Fruit fly (Drosophila melanogaster) whole organism, pupa: ENCODE data around the gene Prestin.

Source experiments
- CG10348 ChIP-seq: fragments of 200-800 bp; sonication (Bioruptor generic); IDR thresholded peaks from 2 replicates; pipeline ENCODE4 v1.3.6; 2022; ENCODE audit warnings: missing biosample characterization, missing genetic modification characterization
- CG12605 ChIP-seq: fragments of 200-800 bp; sonication (Bioruptor generic); IDR thresholded peaks from 2 replicates; pipeline ENCODE4 v1.3.6; 2022; ENCODE audit warnings: missing biosample characterization, missing genetic modification characterization
- CG13204 ChIP-seq: fragments of 200-800 bp; sonication (Bioruptor generic); optimal IDR thresholded peaks from 2 replicates; lab custom pipeline; 2018; ENCODE audit warnings: missing biosample characterization, mild to moderate bottlenecking, missing genetic modification characterization, moderate library complexity
- CG14655 ChIP-seq: fragments of 200-800 bp; sonication (Bioruptor generic); optimal IDR thresholded peaks from 3 replicates; lab custom pipeline; 2017; ENCODE audit warnings: mild to moderate bottlenecking, missing biosample characterization, missing genetic modification reagents, missing genetic modification characterization
- CG17806 ChIP-seq: fragments of 200-800 bp; sonication (Bioruptor generic); optimal IDR thresholded peaks from 2 replicates; lab custom pipeline; 2018; ENCODE audit warnings: missing biosample characterization, mild to moderate bottlenecking, missing genetic modification characterization, moderate library complexity
- CG34367 ChIP-seq: fragments of 200-800 bp; sonication (Bioruptor generic); optimal IDR thresholded peaks from 2 replicates; lab custom pipeline; 2018; ENCODE audit warnings: missing biosample characterization, mild to moderate bottlenecking, missing genetic modification characterization
- CG4496 ChIP-seq: fragments of 200-800 bp; sonication (Bioruptor generic); IDR thresholded peaks from 3 replicates; pipeline ENCODE4 v1.3.6; 2022; ENCODE audit warnings: missing biosample characterization, missing genetic modification characterization
- CG8301 ChIP-seq: fragments of 200-800 bp; sonication (Bioruptor generic); optimal IDR thresholded peaks from 2 replicates; lab custom pipeline; 2018; ENCODE audit warnings: missing biosample characterization, mild to moderate bottlenecking, missing genetic modification characterization
- CG9948 ChIP-seq: fragments of 200-800 bp; sonication (Bioruptor generic); optimal IDR thresholded peaks from 2 replicates; lab custom pipeline; 2018; ENCODE audit warnings: missing biosample characterization, mild to moderate bottlenecking, missing genetic modification characterization, moderate library complexity
- D1 ChIP-seq: fragments of 200-800 bp; sonication (Bioruptor generic); optimal IDR thresholded peaks from 2 replicates; lab custom pipeline; 2018; ENCODE audit warnings: missing biosample characterization, mild to moderate bottlenecking, missing genetic modification characterization, moderate library complexity
- Pif1B ChIP-seq: fragments of 200-800 bp; sonication (Bioruptor generic); optimal IDR thresholded peaks from 3 replicates; lab custom pipeline; 2016; ENCODE audit warnings: missing biosample characterization, missing genetic modification characterization
- Snoo ChIP-seq: fragments of 200-800 bp; sonication (Bioruptor generic); optimal IDR thresholded peaks from 3 replicates; lab custom pipeline; 2017; ENCODE audit warnings: missing biosample characterization, mild to moderate bottlenecking, missing genetic modification characterization, inconsistent platforms
- gl ChIP-seq: fragments of 200-800 bp; sonication (Bioruptor generic); optimal IDR thresholded peaks from 2 replicates; lab custom pipeline; 2018; ENCODE audit warnings: missing biosample characterization, mild to moderate bottlenecking, missing genetic modification characterization

DNA sequence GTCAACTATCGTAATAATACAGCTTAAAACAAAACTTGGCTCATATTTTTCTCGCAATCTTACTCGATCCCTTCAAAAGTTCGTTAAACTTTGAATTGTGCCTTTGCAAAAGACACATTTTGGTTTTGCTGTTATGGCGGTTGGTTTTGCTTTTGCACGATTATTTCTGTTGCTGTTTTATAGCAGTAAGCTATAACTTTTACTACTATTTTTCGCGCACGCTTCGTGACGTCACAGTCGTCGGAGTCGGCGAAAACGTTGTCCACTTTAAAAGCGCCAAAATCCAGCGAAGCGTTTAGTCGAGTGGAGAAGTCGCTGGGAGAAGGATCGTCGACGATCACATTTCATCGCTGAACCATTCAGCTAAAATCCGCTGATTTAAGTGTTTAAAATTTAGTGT, 20.2 kb downstream of the Prestin start, which contains the start of gene CG7402:
- peak; percentile 53; the same call in 1 of the 3 replicates for TF ChIP-seq CG4496 (GFP tag; lab: Robert Waterston, UW)
- TF ChIP-seq CG17806 (tag; lab: Kevin White, UChicago): no peak
- no peak for TF ChIP-seq D1
- no peak for TF ChIP-seq CG12605 (GFP tag; lab: Robert Waterston, UW)
- no peak for TF ChIP-seq CG9948
- no peak for TF ChIP-seq Pif1B (GFP tag; lab: Kevin White, UChicago)
- no peak for TF ChIP-seq CG10348 (GFP tag; lab: Robert Waterston, UW)
- no peak for TF ChIP-seq gl (tag; lab: Kevin White, UChicago)
- no peak for TF ChIP-seq CG14655 (GFP tag; lab: Kevin White, UChicago)
- TF ChIP-seq CG34367 (tag; lab: Kevin White, UChicago): no peak
- no peak for TF ChIP-seq CG8301 (tag; lab: Kevin White, UChicago)
- TF ChIP-seq CG13204: no peak
- TF ChIP-seq Snoo (tag; lab: Kevin White, UChicago): no peak
